Fruit fly (Drosophila melanogaster) whole organism, embryonic: Measurements from ENCODE around the gene CG11263.

Experiments used
- BEAF-32 ChIP-seq: fragments of 200-800 bp; sonication (Bioruptor generic); optimal IDR thresholded peaks from 3 replicates; lab custom pipeline; 2017; ENCODE audit warnings: missing biosample characterization, missing genetic modification characterization, mild to moderate bottlenecking, moderate library complexity, missing genetic modification reagents
- Bgb ChIP-seq: fragments of 200-800 bp; sonication (Bioruptor generic); IDR thresholded peaks from 2 replicates; pipeline ENCODE4 v1.3.6; 2022; ENCODE audit warnings: missing biosample characterization, missing genetic modification characterization; ENCODE audit not compliant: partially characterized antibody
- CG11085 ChIP-seq: fragments of 200-800 bp; sonication (Bioruptor generic); IDR thresholded peaks from 2 replicates; pipeline ENCODE4 v1.3.6; 2022; ENCODE audit warnings: missing biosample characterization, missing genetic modification characterization
- CG12299 ChIP-seq: fragments of 200-800 bp; sonication (Bioruptor generic); optimal IDR thresholded peaks from 2 replicates; lab custom pipeline; 2018; ENCODE audit warnings: missing biosample characterization, mild to moderate bottlenecking, missing genetic modification characterization
- CG12942 ChIP-seq: fragments of 200-800 bp; sonication (Bioruptor generic); optimal IDR thresholded peaks from 3 replicates; lab custom pipeline; 2016; ENCODE audit warnings: missing biosample characterization, missing genetic modification characterization
- CG13624 ChIP-seq: fragments of 200-800 bp; sonication (Bioruptor generic); optimal IDR thresholded peaks from 2 replicates; lab custom pipeline; 2016; ENCODE audit warnings: missing biosample characterization, missing genetic modification characterization
- CG14441 ChIP-seq: fragments of 200-800 bp; sonication (Bioruptor generic); IDR thresholded peaks from 2 replicates; pipeline ENCODE4 v1.3.6; 2022; ENCODE audit warnings: missing biosample characterization, missing genetic modification characterization
- CG2120 ChIP-seq: fragments of 200-800 bp; sonication (Bioruptor generic); optimal IDR thresholded peaks from 3 replicates; lab custom pipeline; 2016; ENCODE audit warnings: missing biosample characterization, missing genetic modification characterization
- CG2202 ChIP-seq: fragments of 200-800 bp; sonication (Bioruptor generic); optimal IDR thresholded peaks from 2 replicates; lab custom pipeline; 2018; ENCODE audit warnings: missing biosample characterization, mild to moderate bottlenecking, missing genetic modification characterization
- CG2712 ChIP-seq: fragments of 200-800 bp; optimal IDR thresholded peaks from 3 replicates; lab custom pipeline; 2019; ENCODE audit warnings: missing biosample characterization, mild to moderate bottlenecking, missing genetic modification characterization, moderate library complexity
- CG30403 ChIP-seq: fragments of 200-800 bp; sonication (Bioruptor generic); optimal IDR thresholded peaks from 3 replicates; lab custom pipeline; 2016; ENCODE audit warnings: missing biosample characterization, missing genetic modification characterization
- CG32532 ChIP-seq: fragments of 200-800 bp; sonication (Bioruptor generic); IDR thresholded peaks from 2 replicates; pipeline ENCODE4 v1.3.6; 2022; ENCODE audit warnings: missing biosample characterization, missing genetic modification characterization
- CG3995 ChIP-seq: fragments of 200-800 bp; sonication (Bioruptor generic); optimal IDR thresholded peaks from 3 replicates; lab custom pipeline; 2016; ENCODE audit warnings: missing biosample characterization, missing genetic modification characterization
- CG4424 ChIP-seq: fragments of 200-800 bp; sonication (Bioruptor generic); optimal IDR thresholded peaks from 3 replicates; lab custom pipeline; 2016; ENCODE audit warnings: missing biosample characterization, missing genetic modification characterization
- CG6813 ChIP-seq: fragments of 200-800 bp; sonication (Bioruptor generic); optimal IDR thresholded peaks from 2 replicates; lab custom pipeline; 2017; ENCODE audit warnings: missing biosample characterization, missing genetic modification characterization, mild to moderate bottlenecking, moderate library complexity, missing genetic modification reagents
- CG8089 ChIP-seq: fragments of 200-800 bp; sonication (Bioruptor generic); optimal IDR thresholded peaks from 3 replicates; lab custom pipeline; 2016; ENCODE audit warnings: missing biosample characterization, missing genetic modification characterization
- CG8944 ChIP-seq: fragments of 200-800 bp; sonication (Bioruptor generic); optimal IDR thresholded peaks from 3 replicates; lab custom pipeline; 2016; ENCODE audit warnings: missing biosample characterization, missing genetic modification characterization
- CG9437 ChIP-seq: fragments of 200-800 bp; sonication (Bioruptor generic); optimal IDR thresholded peaks from 2 replicates; lab custom pipeline; 2018; ENCODE audit warnings: missing biosample characterization, mild to moderate bottlenecking, missing genetic modification characterization
- CG9817 ChIP-seq: fragments of 200-800 bp; sonication (Bioruptor generic); optimal IDR thresholded peaks from 2 replicates; lab custom pipeline; 2018; ENCODE audit warnings: missing biosample characterization, mild to moderate bottlenecking, missing genetic modification characterization, moderate library complexity
- H15 ChIP-seq: fragments of 200-800 bp; sonication (Bioruptor generic); IDR thresholded peaks from 3 replicates; pipeline ENCODE4 v1.3.6; 2022; ENCODE audit warnings: missing biosample characterization, missing genetic modification characterization
- Lpt ChIP-seq: fragments of >200 bp; optimal IDR thresholded peaks from 2 replicates; lab custom pipeline; 2018; ENCODE audit warnings: missing biosample characterization, missing genetic modification characterization
- Max ChIP-seq: fragments of 200-800 bp; sonication (Bioruptor generic); optimal IDR thresholded peaks from 2 replicates; lab custom pipeline; 2016; ENCODE audit warnings: missing biosample characterization, mild to moderate bottlenecking, missing genetic modification characterization
- Meics ChIP-seq: fragments of 200-800 bp; sonication (Bioruptor generic); optimal IDR thresholded peaks from 2 replicates; lab custom pipeline; 2017; ENCODE audit warnings: missing biosample characterization, mild to moderate bottlenecking, missing genetic modification characterization
- NC2α ChIP-seq: fragments of 200-800 bp; sonication (Bioruptor generic); optimal IDR thresholded peaks from 2 replicates; lab custom pipeline; 2016; ENCODE audit warnings: missing biosample characterization, missing genetic modification characterization
- Optix ChIP-seq: fragments of 200-800 bp; sonication (Bioruptor generic); IDR thresholded peaks from 3 replicates; pipeline ENCODE4 v1.3.6; 2022; ENCODE audit warnings: missing biosample characterization, missing genetic modification characterization
- Ptx1 ChIP-seq: fragments of 200-800 bp; sonication (Bioruptor generic); IDR thresholded peaks from 2 replicates; pipeline ENCODE4 v1.3.6; 2022; ENCODE audit warnings: missing biosample characterization, missing genetic modification characterization
- Side ChIP-seq: fragments of 200-800 bp; sonication (Bioruptor generic); optimal IDR thresholded peaks from 2 replicates; lab custom pipeline; 2016; ENCODE audit warnings: missing biosample characterization, missing genetic modification characterization
- Stat92E ChIP-seq, 3 experiments: fragments of >200 bp in 2 of 3; fragments of 200-800 bp in 1 of 3; sonication (Bioruptor generic) in 1 of 3; optimal IDR thresholded peaks; 2 replicates each; lab custom pipeline; 2017 to 2019; ENCODE audit warnings: missing biosample characterization in 3 of 3, missing genetic modification characterization in 3 of 3, mild to moderate bottlenecking in 1 of 3, moderate library complexity in 1 of 3
- ase ChIP-seq: fragments of 200-800 bp; sonication (Bioruptor generic); IDR thresholded peaks from 3 replicates; pipeline ENCODE4 v1.3.6; 2022; ENCODE audit warnings: missing biosample characterization, missing genetic modification characterization
- bigmax ChIP-seq: fragments of 200-800 bp; sonication (Bioruptor generic); optimal IDR thresholded peaks from 2 replicates; lab custom pipeline; 2018; ENCODE audit warnings: missing biosample characterization, mild to moderate bottlenecking, missing genetic modification characterization
- br ChIP-seq: fragments of >200 bp; optimal IDR thresholded peaks from 2 replicates; lab custom pipeline; 2017
- crc ChIP-seq: fragments of 200-800 bp; sonication (Bioruptor generic); optimal IDR thresholded peaks from 2 replicates; lab custom pipeline; 2016; ENCODE audit warnings: missing biosample characterization, missing genetic modification characterization
- ems ChIP-seq: fragments of 200-800 bp; sonication (Bioruptor generic); optimal IDR thresholded peaks from 3 replicates; lab custom pipeline; 2016; ENCODE audit warnings: missing biosample characterization, missing genetic modification characterization
- fru ChIP-seq: fragments of >200 bp; optimal IDR thresholded peaks from 2 replicates; lab custom pipeline; 2017
- ftz-f1 ChIP-seq: fragments of 200-800 bp; sonication (Bioruptor generic); optimal IDR thresholded peaks from 2 replicates; lab custom pipeline; 2016; ENCODE audit warnings: missing biosample characterization, missing genetic modification characterization
- gfzf ChIP-seq: fragments of 200-800 bp; sonication (Bioruptor generic); optimal IDR thresholded peaks from 2 replicates; lab custom pipeline; 2016; ENCODE audit warnings: missing biosample characterization, mild to moderate bottlenecking, missing genetic modification characterization, moderate library complexity
- ham ChIP-seq: fragments of 200-800 bp; sonication (Bioruptor generic); IDR thresholded peaks from 2 replicates; pipeline ENCODE4 v1.3.6; 2022; ENCODE audit warnings: missing biosample characterization, missing genetic modification characterization
- hb ChIP-seq: fragments of 200-800 bp; sonication (Bioruptor generic); IDR thresholded peaks from 3 replicates; pipeline ENCODE4 v1.3.6; 2022; ENCODE audit warnings: missing biosample characterization, missing genetic modification characterization; ENCODE audit not compliant: partially characterized antibody
- lab ChIP-seq: fragments of 200-800 bp; sonication (Bioruptor generic); optimal IDR thresholded peaks from 3 replicates; lab custom pipeline; 2017; ENCODE audit warnings: missing biosample characterization, missing genetic modification characterization, mild to moderate bottlenecking, moderate library complexity, missing genetic modification reagents
- nerfin-2 ChIP-seq: fragments of 200-800 bp; sonication (Bioruptor generic); IDR thresholded peaks from 2 replicates; pipeline ENCODE4 v1.3.6; 2022; ENCODE audit warnings: missing biosample characterization, missing genetic modification characterization; ENCODE audit not compliant: partially characterized antibody
- psq ChIP-seq: fragments of 200-800 bp; sonication (Bioruptor generic); optimal IDR thresholded peaks from 2 replicates; lab custom pipeline; 2017; ENCODE audit warnings: missing biosample characterization, missing genetic modification characterization
- row ChIP-seq: fragments of 200-800 bp; sonication (Bioruptor generic); IDR thresholded peaks from 3 replicates; pipeline ENCODE4 v1.3.6; 2022; ENCODE audit warnings: missing biosample characterization, missing genetic modification characterization
- salm ChIP-seq: fragments of 200-800 bp; sonication (Bioruptor generic); optimal IDR thresholded peaks from 2 replicates; lab custom pipeline; 2018; ENCODE audit warnings: missing biosample characterization, mild to moderate bottlenecking, missing genetic modification characterization
- sens ChIP-seq: fragments of 200-800 bp; sonication (Bioruptor generic); peaks from one replicate; lab custom pipeline; 2016; ENCODE audit warnings: missing biosample characterization, missing genetic modification characterization
- slp2 ChIP-seq: fragments of 200-800 bp; sonication (Bioruptor generic); optimal IDR thresholded peaks from 2 replicates; lab custom pipeline; 2016; ENCODE audit warnings: missing biosample characterization, missing genetic modification characterization
- ssp ChIP-seq: fragments of 200-800 bp; sonication (Bioruptor generic); IDR thresholded peaks from 2 replicates; pipeline ENCODE4 v1.3.6; 2022; ENCODE audit warnings: missing biosample characterization, missing genetic modification characterization
- unpg ChIP-seq: fragments of 200-800 bp; sonication (Bioruptor generic); optimal IDR thresholded peaks from 3 replicates; lab custom pipeline; 2018; ENCODE audit warnings: missing biosample characterization, mild to moderate bottlenecking, missing genetic modification characterization, moderate library complexity
- vnd ChIP-seq: fragments of 200-800 bp; sonication (Bioruptor generic); IDR thresholded peaks from 3 replicates; pipeline ENCODE4 v1.3.6; 2022; ENCODE audit warnings: missing biosample characterization, missing genetic modification characterization; ENCODE audit not compliant: partially characterized antibody
- vvl ChIP-seq: fragments of 200-800 bp; sonication (Bioruptor generic); IDR thresholded peaks from 2 replicates; pipeline ENCODE4 v1.3.6; 2022; ENCODE audit warnings: missing biosample characterization, missing genetic modification characterization
- yki ChIP-seq: fragments of >200 bp; optimal IDR thresholded peaks from 3 replicates; lab custom pipeline; 2018

CG11263 gene

DNA sequence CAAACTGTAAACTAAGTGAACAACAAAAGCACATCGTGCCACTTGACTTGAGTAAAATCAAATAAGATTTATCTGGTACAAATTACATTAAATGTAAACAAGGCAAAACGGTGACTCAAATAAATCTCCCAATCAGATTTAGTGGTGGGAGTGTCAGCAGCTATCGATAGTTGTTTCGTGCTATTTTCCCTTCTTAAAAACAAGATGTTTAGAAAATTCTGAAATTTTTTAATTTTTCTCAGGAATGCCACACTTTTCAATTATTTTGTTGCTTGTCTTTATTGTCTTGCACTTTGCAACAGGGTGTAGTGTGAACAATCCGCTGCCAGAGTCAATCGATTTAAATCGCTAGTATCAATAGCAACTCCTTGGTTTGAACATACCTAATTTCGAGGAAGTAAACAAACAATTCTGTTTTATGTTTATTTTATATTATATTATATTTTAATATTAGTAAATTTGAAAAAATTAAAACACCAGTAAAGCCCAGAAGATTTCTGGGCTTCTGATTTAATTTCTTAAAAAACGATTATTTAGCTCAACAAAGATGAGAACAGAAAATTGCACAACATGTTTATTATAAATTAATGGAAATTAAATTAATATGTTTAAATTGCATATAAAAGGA, 8.7 kb downstream of the CG11263 start, which contains the start of gene MICAL-like (continued):
- TF ChIP-seq CG9817 (tag; lab: Kevin White, UChicago) (peak; percentile 30), CG3995 (peak; percentile 89), Stat92E (GFP tag; optimal IDR thresholded peaks at IDR 0.05; lab: Kevin White, UChicago) (no peak), Side (GFP tag; lab: Kevin White, UChicago) (no peak), NC2α (no peak), vnd (peak; percentile 89), salm (tag; lab: Kevin White, UChicago) (no peak), CG2120 (GFP tag; lab: Kevin White, UChicago) (peak; percentile 33), CG9437 (peak; percentile 6), gfzf (no peak), Ptx1 (GFP tag; lab: Robert Waterston, UW) (peak; percentile 37), Optix (GFP tag; lab: Robert Waterston, UW) (0 out of 3 replicates have a peak, but pooled peaks have one; percentile 33), hb (GFP tag; lab: Robert Waterston, UW) (peak; percentile 80), CG12299 (tag; lab: Kevin White, UChicago) (no peak), row (GFP tag; lab: Robert Waterston, UW) (peak; percentile 85), CG8944 (GFP tag; lab: Kevin White, UChicago) (peak; percentile 2), nerfin-2 (peak; percentile 63), ems (GFP tag; lab: Kevin White, UChicago) (no peak), CG14441 (peak; percentile 36), psq (GFP tag; lab: Kevin White, UChicago) (no peak), br (no peak)
- TF ChIP-seq, all 482 proteins: peak for 124

DNA sequence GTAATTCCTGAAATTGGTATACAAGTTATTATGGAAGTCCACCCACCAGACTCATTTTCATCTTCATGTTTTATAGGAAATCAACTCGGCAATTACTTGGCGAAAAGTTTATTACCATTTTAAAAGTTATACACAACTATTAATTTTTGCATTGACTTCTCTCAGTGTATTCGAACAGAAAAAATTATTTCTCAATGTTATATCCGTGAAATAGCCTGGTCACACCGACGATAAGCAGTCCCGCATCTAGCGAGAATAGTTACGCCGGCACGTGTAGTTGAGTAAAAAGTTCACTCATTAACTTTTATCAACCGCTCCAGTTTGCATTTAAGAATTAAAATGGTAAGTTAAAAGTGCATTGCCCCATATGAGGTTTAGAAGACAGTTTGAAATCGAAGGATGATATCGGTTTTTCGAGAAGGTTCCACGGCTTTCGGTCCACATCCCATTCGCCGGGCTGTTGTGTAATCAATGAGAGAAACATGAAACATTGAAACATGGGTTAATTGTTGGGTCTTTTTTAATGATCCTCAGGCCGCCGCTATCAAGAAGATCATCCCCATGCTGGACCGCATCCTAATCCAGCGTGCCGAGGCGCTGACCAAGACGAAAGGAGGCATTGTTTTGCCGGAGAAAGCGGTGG, 9.3 kb downstream of the CG11263 start, which contains the start of gene CG11267:
Gene CG11267, plus strand, starts transcription at position 228 of the 643 bp plus-strand sequence.
- TF ChIP-seq CG6813 (GFP tag; lab: Kevin White, UChicago) (peak; percentile 84), Meics (peak; percentile 90), crc (GFP tag; lab: Kevin White, UChicago) (peak; percentile 71), CG3995 (peak; percentile 42), Lpt (GFP tag; lab: Kevin White, UChicago) (no peak), ham (GFP tag; lab: Robert Waterston, UW) (peak; percentile 57; the same call in 1 of the 2 replicates), ase (GFP tag; lab: Robert Waterston, UW) (peak; percentile 94), sens (GFP tag; lab: Kevin White, UChicago) (peak; percentile 93), CG2202 (tag; lab: Kevin White, UChicago) (peak; percentile 47), vvl (peak; percentile 96), CG13624 (GFP tag; lab: Kevin White, UChicago) (peak; percentile 74), slp2 (GFP tag; lab: Kevin White, UChicago) (peak; percentile 67), Max (GFP tag; lab: Kevin White, UChicago) (peak; percentile 84), CG32532 (GFP tag; lab: Robert Waterston, UW) (peak; percentile 95), yki (lab: Kevin White, UChicago) (no peak), NC2α (no peak), bigmax (GFP tag; lab: Kevin White, UChicago) (no peak), CG12942 (GFP tag; lab: Kevin White, UChicago) (peak; percentile 72), CG8089 (GFP tag; lab: Kevin White, UChicago) (peak; percentile 65), H15 (peak; percentile 91), fru (lab: Kevin White, UChicago) (no peak), CG11085 (GFP tag; lab: Robert Waterston, UW) (peak; percentile 81), CG4424 (peak; percentile 85), unpg (GFP tag; lab: Kevin White, UChicago) (peak; percentile 84), Bgb (GFP tag; lab: Robert Waterston, UW) (no peak), CG30403 (peak; percentile 88), ssp (GFP tag; lab: Robert Waterston, UW) (peak; percentile 59), CG9817 (tag; lab: Kevin White, UChicago) (peak; percentile 82), BEAF-32 (GFP tag; lab: Kevin White, UChicago) (peak; percentile 23), ftz-f1 (GFP tag; lab: Kevin White, UChicago) (no peak), lab (GFP tag; lab: Kevin White, UChicago) (peak; percentile 93), CG2712 (tag; lab: Kevin White, UChicago) (peak; percentile 83)
